Fruit fly (Drosophila melanogaster) whole organism, embryonic: ENCODE data around the gene CG10353.

Experiments
- Abd-B ChIP-seq: fragments of 200-800 bp; sonication (Bioruptor generic); optimal IDR thresholded peaks from 2 replicates; lab custom pipeline; 2018; ENCODE audit warnings: missing biosample characterization, mild to moderate bottlenecking, missing genetic modification characterization, moderate library complexity
- Aef1 ChIP-seq: fragments of 200-800 bp; sonication (Bioruptor generic); IDR thresholded peaks from 3 replicates; pipeline ENCODE4 v1.3.6; 2022; ENCODE audit warnings: missing biosample characterization, missing genetic modification characterization
- CG1024 ChIP-seq: fragments of 200-800 bp; sonication (Bioruptor generic); IDR thresholded peaks from 2 replicates; pipeline ENCODE4 v1.3.6; 2022; ENCODE audit warnings: missing biosample characterization, missing genetic modification characterization
- CG10274 ChIP-seq: fragments of 200-800 bp; sonication (Bioruptor generic); optimal IDR thresholded peaks from 3 replicates; lab custom pipeline; 2017; ENCODE audit warnings: missing biosample characterization, mild to moderate bottlenecking, missing genetic modification characterization
- CG10462 ChIP-seq: fragments of 200-800 bp; sonication (Bioruptor generic); optimal IDR thresholded peaks from 2 replicates; lab custom pipeline; 2016; ENCODE audit warnings: missing biosample characterization, missing genetic modification characterization
- CG11696 ChIP-seq: fragments of 200-800 bp; sonication (Bioruptor generic); IDR thresholded peaks from 2 replicates; pipeline ENCODE4 v1.3.6; 2022; ENCODE audit warnings: missing biosample characterization, missing genetic modification characterization
- CG12391 ChIP-seq: fragments of 200-800 bp; sonication (Bioruptor generic); optimal IDR thresholded peaks from 3 replicates; lab custom pipeline; 2018; ENCODE audit warnings: missing biosample characterization, mild to moderate bottlenecking, missing genetic modification characterization, moderate library complexity
- CG12942 ChIP-seq: fragments of 200-800 bp; sonication (Bioruptor generic); optimal IDR thresholded peaks from 3 replicates; lab custom pipeline; 2016; ENCODE audit warnings: missing biosample characterization, missing genetic modification characterization
- CG13424 ChIP-seq: fragments of 200-800 bp; sonication (Bioruptor generic); optimal IDR thresholded peaks from 2 replicates; lab custom pipeline; 2019; ENCODE audit warnings: missing biosample characterization, mild to moderate bottlenecking, missing genetic modification characterization, moderate library complexity
- CG15479 ChIP-seq: fragments of 200-800 bp; sonication (Bioruptor generic); optimal IDR thresholded peaks from 3 replicates; lab custom pipeline; 2019; ENCODE audit warnings: missing biosample characterization, mild to moderate bottlenecking, missing genetic modification characterization, moderate library complexity
- CG17328 ChIP-seq: fragments of 200-800 bp; sonication (Bioruptor generic); IDR thresholded peaks from 2 replicates; pipeline ENCODE4 v1.3.6; 2022; ENCODE audit warnings: missing biosample characterization, missing genetic modification characterization
- CG17802 ChIP-seq: fragments of 200-800 bp; sonication (Bioruptor generic); optimal IDR thresholded peaks from 2 replicates; lab custom pipeline; 2018; ENCODE audit warnings: missing biosample characterization, mild to moderate bottlenecking, missing genetic modification characterization, moderate library complexity
- CG1832 ChIP-seq: fragments of 200-800 bp; sonication (Bioruptor generic); optimal IDR thresholded peaks from 2 replicates; lab custom pipeline; 2017; ENCODE audit warnings: missing biosample characterization, mild to moderate bottlenecking, missing genetic modification characterization, inconsistent platforms
- CG18599 ChIP-seq: fragments of 200-800 bp; sonication (Bioruptor generic); optimal IDR thresholded peaks from 3 replicates; lab custom pipeline; 2017; ENCODE audit warnings: missing biosample characterization, missing genetic modification characterization, mild to moderate bottlenecking, moderate library complexity, missing genetic modification reagents
- CG18619 ChIP-seq: fragments of 200-800 bp; sonication (Bioruptor generic); optimal IDR thresholded peaks from 3 replicates; lab custom pipeline; 2017; ENCODE audit warnings: missing biosample characterization, mild to moderate bottlenecking, missing genetic modification characterization
- CG3163 ChIP-seq: fragments of 200-800 bp; sonication (Bioruptor generic); optimal IDR thresholded peaks from 3 replicates; lab custom pipeline; 2016; ENCODE audit warnings: missing biosample characterization, missing genetic modification characterization
- CG43689 ChIP-seq: fragments of 200-800 bp; sonication (Bioruptor generic); IDR thresholded peaks from 2 replicates; pipeline ENCODE4 v1.3.6; 2022; ENCODE audit warnings: missing biosample characterization, missing genetic modification characterization
- CG5953 ChIP-seq: fragments of 200-800 bp; sonication (Bioruptor generic); IDR thresholded peaks from 2 replicates; pipeline ENCODE4 v1.3.6; 2022; ENCODE audit warnings: missing biosample characterization, missing genetic modification characterization
- CG7372 ChIP-seq: fragments of 200-800 bp; sonication (Bioruptor generic); IDR thresholded peaks from 2 replicates; pipeline ENCODE4 v1.3.6; 2022; ENCODE audit warnings: missing biosample characterization, missing genetic modification characterization
- CHES-1-like ChIP-seq: fragments of 200-800 bp; sonication (Bioruptor generic); optimal IDR thresholded peaks from 2 replicates; lab custom pipeline; 2016; ENCODE audit warnings: missing biosample characterization, missing genetic modification characterization
- CkIIα-i1 ChIP-seq: fragments of 200-800 bp; sonication (Bioruptor generic); IDR thresholded peaks from 2 replicates; pipeline ENCODE4 v1.3.6; 2022; ENCODE audit warnings: missing biosample characterization, missing genetic modification characterization
- D ChIP-seq, 2 experiments: fragments of 200-800 bp in 1 of 2; fragments of >200 bp in 1 of 2; sonication (Bioruptor generic) in 1 of 2; optimal IDR thresholded peaks; 2 replicates in 1 of 2; 3 replicates in 1 of 2; lab custom pipeline; 2017; ENCODE audit warnings: mild to moderate bottlenecking in 1 of 2, missing biosample characterization in 1 of 2, missing genetic modification characterization in 1 of 2, missing genetic modification reagents in 1 of 2
- Dbx ChIP-seq: fragments of 200-800 bp; sonication (Bioruptor generic); IDR thresholded peaks from 3 replicates; pipeline ENCODE4 v1.3.6; 2022; ENCODE audit warnings: missing biosample characterization, missing genetic modification characterization
- Deaf1 ChIP-seq: fragments of 200-800 bp; optimal IDR thresholded peaks from 3 replicates; lab custom pipeline; 2019; ENCODE audit warnings: missing biosample characterization, mild to moderate bottlenecking, missing genetic modification characterization, moderate library complexity
- Eip74EF ChIP-seq, 2 experiments: fragments of 200-800 bp in 1 of 2; fragments of >200 bp in 1 of 2; sonication (Bioruptor generic) in 1 of 2; optimal IDR thresholded peaks; 2 replicates each; lab custom pipeline; 2017 to 2019; ENCODE audit warnings: missing biosample characterization in 2 of 2, missing genetic modification characterization in 2 of 2, mild to moderate bottlenecking in 1 of 2, moderate library complexity in 1 of 2
- Fer2 ChIP-seq: fragments of 200-800 bp; sonication (Bioruptor generic); optimal IDR thresholded peaks from 2 replicates; lab custom pipeline; 2018; ENCODE audit warnings: missing biosample characterization, mild to moderate bottlenecking, missing genetic modification characterization, moderate library complexity
- GATAe ChIP-seq: fragments of 200-800 bp; sonication (Bioruptor generic); conservative IDR thresholded peaks from 2 replicates; pipeline ENCODE4 v1.3.6; 2022; ENCODE audit warnings: missing biosample characterization, missing genetic modification characterization
- Gsc ChIP-seq: fragments of 200-800 bp; sonication (Bioruptor generic); IDR thresholded peaks from 2 replicates; pipeline ENCODE4 v1.3.6; 2022; ENCODE audit warnings: missing biosample characterization, missing genetic modification characterization
- HmgZ ChIP-seq: fragments of 200-800 bp; sonication (Bioruptor generic); optimal IDR thresholded peaks from 2 replicates; lab custom pipeline; 2018; ENCODE audit warnings: missing biosample characterization, mild to moderate bottlenecking, missing genetic modification characterization
- Hr78 ChIP-seq, 2 experiments: fragments of 200-800 bp in 1 of 2; fragments of >200 bp in 1 of 2; sonication (Bioruptor generic) in 1 of 2; optimal IDR thresholded peaks; 2 replicates each; lab custom pipeline; 2017 to 2019; ENCODE audit warnings: missing biosample characterization in 2 of 2, missing genetic modification characterization in 2 of 2, mild to moderate bottlenecking in 1 of 2, moderate library complexity in 1 of 2
- Lim3 ChIP-seq: fragments of 200-800 bp; sonication (Bioruptor generic); IDR thresholded peaks from 2 replicates; pipeline ENCODE4 v1.3.6; 2022; ENCODE audit warnings: missing biosample characterization, missing genetic modification characterization
- Med ChIP-seq: fragments of 200-800 bp; sonication (Bioruptor generic); peaks from one replicate; lab custom pipeline; 2016; ENCODE audit warnings: missing biosample characterization, missing genetic modification characterization, mild to moderate bottlenecking, inconsistent platforms, moderate library complexity
- NK7.1 ChIP-seq: fragments of 200-800 bp; sonication (Bioruptor generic); optimal IDR thresholded peaks from 3 replicates; lab custom pipeline; 2016; ENCODE audit warnings: missing biosample characterization, missing genetic modification characterization
- Nf-YA ChIP-seq: fragments of 200-800 bp; sonication (Bioruptor generic); IDR thresholded peaks from 2 replicates; pipeline ENCODE4 v1.3.6; 2022; ENCODE audit warnings: missing biosample characterization, missing genetic modification characterization
- PHDP ChIP-seq: fragments of 200-800 bp; sonication (Bioruptor generic); optimal IDR thresholded peaks from 3 replicates; lab custom pipeline; 2018; ENCODE audit warnings: missing biosample characterization, mild to moderate bottlenecking, missing genetic modification characterization, moderate library complexity
- bab2 ChIP-seq: fragments of 200-800 bp; sonication (Bioruptor generic); optimal IDR thresholded peaks from 2 replicates; lab custom pipeline; 2016; ENCODE audit warnings: missing biosample characterization, missing genetic modification characterization
- croc ChIP-seq: fragments of 200-800 bp; sonication (Bioruptor generic); conservative IDR thresholded peaks from 3 replicates; pipeline ENCODE4 v1.3.6; 2022; ENCODE audit warnings: missing biosample characterization, missing genetic modification characterization
- crol ChIP-seq: fragments of 200-800 bp; sonication (Bioruptor generic); IDR thresholded peaks from 2 replicates; pipeline ENCODE4 v1.3.6; 2022; ENCODE audit warnings: missing biosample characterization, missing genetic modification characterization
- cwo ChIP-seq: fragments of 200-800 bp; sonication (Bioruptor generic); optimal IDR thresholded peaks from 3 replicates; lab custom pipeline; 2017; ENCODE audit warnings: missing biosample characterization, missing genetic modification characterization, mild to moderate bottlenecking, moderate library complexity, missing genetic modification reagents
- dysf ChIP-seq: fragments of 200-800 bp; sonication (Bioruptor generic); IDR thresholded peaks from 3 replicates; pipeline ENCODE4 v1.3.6; 2022; ENCODE audit warnings: missing biosample characterization, missing genetic modification characterization
- ewg ChIP-seq: fragments of 200-800 bp; sonication (Bioruptor generic); optimal IDR thresholded peaks from 3 replicates; lab custom pipeline; 2017; ENCODE audit warnings: mild to moderate bottlenecking, missing biosample characterization, missing genetic modification reagents, missing genetic modification characterization
- h ChIP-seq: fragments of >200 bp; optimal IDR thresholded peaks from 2 replicates; lab custom pipeline; 2017
- ham ChIP-seq: fragments of 200-800 bp; sonication (Bioruptor generic); IDR thresholded peaks from 2 replicates; pipeline ENCODE4 v1.3.6; 2022; ENCODE audit warnings: missing biosample characterization, missing genetic modification characterization
- hth ChIP-seq: fragments of >200 bp; optimal IDR thresholded peaks from 2 replicates; lab custom pipeline; 2017; ENCODE audit warnings: inconsistent platforms
- lmd ChIP-seq: fragments of 200-800 bp; sonication (Bioruptor generic); IDR thresholded peaks from 2 replicates; pipeline ENCODE4 v1.3.6; 2022; ENCODE audit warnings: missing biosample characterization, missing genetic modification characterization
- pb ChIP-seq: fragments of 200-800 bp; sonication (Bioruptor generic); optimal IDR thresholded peaks from 3 replicates; lab custom pipeline; 2016; ENCODE audit warnings: missing biosample characterization, missing genetic modification characterization
- pfk ChIP-seq: fragments of 200-800 bp; sonication (Bioruptor generic); optimal IDR thresholded peaks from 2 replicates; lab custom pipeline; 2018; ENCODE audit warnings: missing biosample characterization, mild to moderate bottlenecking, missing genetic modification characterization, moderate library complexity
- ranshi ChIP-seq: fragments of 200-800 bp; sonication (Bioruptor generic); IDR thresholded peaks from 2 replicates; pipeline ENCODE4 v1.3.6; 2022; ENCODE audit warnings: missing biosample characterization, missing genetic modification characterization
- sima ChIP-seq: fragments of 200-800 bp; sonication (Bioruptor generic); optimal IDR thresholded peaks from 2 replicates; lab custom pipeline; 2016; ENCODE audit warnings: missing biosample characterization, missing genetic modification characterization
- usp ChIP-seq: fragments of >200 bp; optimal IDR thresholded peaks from 2 replicates; lab custom pipeline; 2017; ENCODE audit warnings: missing biosample characterization, missing genetic modification characterization
- vnd ChIP-seq: fragments of 200-800 bp; sonication (Bioruptor generic); IDR thresholded peaks from 3 replicates; pipeline ENCODE4 v1.3.6; 2022; ENCODE audit warnings: missing biosample characterization, missing genetic modification characterization; ENCODE audit not compliant: partially characterized antibody

CG10353 gene

dm6 chrX:11920959-11921358, 34.0 kb upstream of the CG10353 start (continued):
- TF ChIP-seq Gsc (peak; percentile 35; the same call in 1 of the 2 replicates), lmd (GFP tag; lab: Robert Waterston, UW) (peak; percentile 91), pfk (no peak), crol (GFP tag; lab: Robert Waterston, UW) (peak; percentile 48), usp (GFP tag; lab: Kevin White, UChicago) (no peak), Dbx (peak; percentile 86), CG10462 (GFP tag; lab: Kevin White, UChicago) (peak; percentile 77), Hr78 (GFP tag; optimal IDR thresholded peaks at IDR 0.05; lab: Kevin White, UChicago) (peak in 1 of 2 experiments; percentile 79), pb (GFP tag; lab: Kevin White, UChicago) (peak; percentile 28), ranshi (GFP tag; lab: Robert Waterston, UW) (peak; percentile 80), CG11696 (peak; percentile 53), Deaf1 (tag; lab: Kevin White, UChicago) (peak; percentile 72), GATAe (GFP tag; lab: Robert Waterston, UW) (peak; percentile 64; the same call in 1 of the 2 replicates), CG10274 (GFP tag; lab: Kevin White, UChicago) (peak; percentile 57), HmgZ (peak; percentile 85), CG5953 (GFP tag; lab: Robert Waterston, UW) (peak; percentile 73; the same call in 1 of the 2 replicates), Aef1 (GFP tag; lab: Robert Waterston, UW) (peak; percentile 77), CG1024 (GFP tag; lab: Robert Waterston, UW) (no peak), dysf (GFP tag; lab: Robert Waterston, UW) (peak; percentile 95), sima (no peak), CG3163 (GFP tag; lab: Kevin White, UChicago) (peak; percentile 34), CG15479 (GFP tag; lab: Kevin White, UChicago) (no peak), CG12942 (GFP tag; lab: Kevin White, UChicago) (peak; percentile 72), D (optimal IDR thresholded peaks at IDR 0.05; lab: Kevin White, UChicago) (no peak), D (GFP tag; optimal IDR thresholded peaks at IDR 0.05; lab: Kevin White, UChicago) (peak; percentile 82), CG1832 (GFP tag; lab: Kevin White, UChicago) (no peak), PHDP (tag; lab: Kevin White, UChicago) (peak; percentile 94), CG13424 (tag; lab: Kevin White, UChicago) (peak; percentile 95), hth (lab: Kevin White, UChicago) (no peak), CG17328 (peak; percentile 82), CG7372 (GFP tag; lab: Robert Waterston, UW) (peak; percentile 88), CkIIα-i1 (GFP tag; lab: Robert Waterston, UW) (no peak), CG18599 (GFP tag; lab: Kevin White, UChicago) (peak; percentile 87), h (no peak), CG17802 (tag; lab: Kevin White, UChicago) (peak; percentile 57), Eip74EF (GFP tag; optimal IDR thresholded peaks at IDR 0.05; lab: Kevin White, UChicago) (peak in 1 of 2 experiments; percentile 95), Lim3 (GFP tag; lab: Robert Waterston, UW) (0 out of 2 replicates have a peak, but pooled peaks have one; percentile 22), Fer2 (peak; percentile 78), CG18619 (GFP tag; lab: Kevin White, UChicago) (peak; percentile 84), NK7.1 (GFP tag; lab: Kevin White, UChicago) (peak; percentile 60), Med (GFP tag; lab: Kevin White, UChicago) (peak; percentile 93), ewg (GFP tag; lab: Kevin White, UChicago) (peak; percentile 83), Nf-YA (GFP tag; lab: Robert Waterston, UW) (peak; percentile 73), bab2 (GFP tag; lab: Kevin White, UChicago) (peak; percentile 84), CG43689 (GFP tag; lab: Robert Waterston, UW) (0 out of 2 replicates have a peak, but pooled peaks have one; percentile 40), croc (GFP tag; lab: Robert Waterston, UW) (peak; percentile 87), Abd-B (GFP tag; lab: Kevin White, UChicago) (peak; percentile 90), CG12391 (tag; lab: Kevin White, UChicago) (peak; percentile 92), ham (GFP tag; lab: Robert Waterston, UW) (no peak), cwo (GFP tag; lab: Kevin White, UChicago) (peak; percentile 85), vnd (no peak), CHES-1-like (peak; percentile 61)
